Worm (Caenorhabditis elegans) whole organism, L4 larva: Measurements from ENCODE around the gene flp-24.
"Not testable (repeated sequence)": the region's sequence is repeated elsewhere in the genome, so short reads cannot be mapped to it uniquely, and the experiment has no call there.

Source experiments
- Y75B8A.6 ChIP-seq: fragments of 200-800 bp; sonication (Bioruptor generic); IDR thresholded peaks from 2 replicates; pipeline ENCODE4 v1.3.6; 2022; ENCODE audit warnings: missing genetic modification reagents, missing genetic modification characterization, missing compliant biosample characterization
- aha-1 ChIP-seq: fragments of 150-350 bp; peaks from one replicate; lab custom pipeline; 2014; ENCODE audit warnings: missing biosample characterization, missing genetic modification characterization
- ceh-20 ChIP-seq: fragments of 200-800 bp; sonication (Bioruptor generic); IDR thresholded peaks from 2 replicates; pipeline ENCODE4 v1.3.6; 2022; ENCODE audit warnings: missing genetic modification reagents, missing genetic modification characterization, missing compliant biosample characterization
- lin-39 ChIP-seq: fragments of 150-350 bp; optimal IDR thresholded peaks from 2 replicates; lab custom pipeline; 2014; ENCODE audit warnings: missing biosample characterization, missing genetic modification reagents, missing genetic modification characterization
- mdl-1 ChIP-seq, 2 experiments: fragments of 150-350 bp in 1 of 2; sonication (generic microtip) in 1 of 2; optimal IDR thresholded peaks; 2 replicates each; lab custom pipeline; 2014 to 2017; ENCODE audit warnings: missing biosample characterization in 2 of 2, missing genetic modification characterization in 2 of 2
- nhr-11 ChIP-seq: fragments of 150-350 bp; optimal IDR thresholded peaks from 2 replicates; lab custom pipeline; 2014; ENCODE audit warnings: missing biosample characterization, missing genetic modification characterization
- pqm-1 ChIP-seq: sonication (generic microtip); optimal IDR thresholded peaks from 2 replicates; lab custom pipeline; 2017; ENCODE audit warnings: missing biosample characterization, missing genetic modification characterization
- unc-130 ChIP-seq: sonication (generic microtip); optimal IDR thresholded peaks from 2 replicates; lab custom pipeline; 2016; ENCODE audit warnings: missing genetic modification reagents, missing genetic modification characterization, missing compliant biosample characterization
- zfp-2 ChIP-seq: sonication (generic microtip); optimal IDR thresholded peaks from 2 replicates; lab custom pipeline; 2016; ENCODE audit warnings: mild to moderate bottlenecking, missing genetic modification characterization, missing compliant biosample characterization

DNA sequence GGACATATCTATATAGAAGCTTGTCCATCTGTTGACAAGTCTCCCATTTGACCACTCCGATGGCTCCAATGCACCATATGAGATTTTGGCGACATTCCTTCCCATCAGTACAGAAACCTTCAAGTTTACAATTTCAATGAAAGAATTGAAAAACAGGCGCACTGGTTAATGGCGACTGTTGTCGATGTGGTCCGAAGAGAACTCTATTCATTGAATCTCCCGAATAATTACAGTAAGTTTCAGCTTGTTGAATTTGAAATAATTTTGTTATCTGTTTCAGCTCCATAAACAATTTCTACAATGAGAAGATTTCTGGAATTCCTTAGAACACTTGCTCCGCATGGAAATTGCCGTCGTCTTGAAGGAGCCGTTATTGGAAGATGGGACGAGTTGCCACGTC, 36.0 kb upstream of the flp-24 start, which contains the start of gene elf-1:
- not testable (repeated sequence) for TF ChIP-seq unc-130 (GFP tag; lab: Kevin White, UChicago); zfp-2 (tag; lab: Kevin White, UChicago); pqm-1 (tag; lab: Kevin White, UChicago); lin-39 (tag; lab: Kevin White, UChicago); nhr-11 (tag; lab: Kevin White, UChicago); mdl-1 (tag; optimal IDR thresholded peaks at IDR 0.05; lab: Kevin White, UChicago); aha-1; ceh-20 (GFP tag; lab: Robert Waterston, UW); Y75B8A.6 (GFP tag; lab: Robert Waterston, UW)
